Fruit fly (Drosophila melanogaster): ENCODE data around the gene ppk30.

dm6 chr3R:29705789-29706303 lies 36.9 kb downstream of the ppk30 start:
- TF ChIP-seq CG8478 (optimal IDR thresholded peaks at IDR 0.05): no peak
- TF ChIP-seq pan (optimal IDR thresholded peaks at IDR 0.05): no peak
- no peak for TF ChIP-seq usp (GFP tag; optimal IDR thresholded peaks at IDR 0.05)

All from whole organism.